Fruit fly (Drosophila melanogaster): ENCODE measurements around the gene Torsin.

- TF ChIP-seq ss (GFP tag; optimal IDR thresholded peaks at IDR 0.05) (peak; percentile 55 to 67), fd59A (GFP tag; optimal IDR thresholded peaks at IDR 0.05) (no peak), Eip78C (GFP tag) (peak; percentile 86), Met (GFP tag; optimal IDR thresholded peaks at IDR 0.05) (peak; percentile 61), Hr39 (GFP tag; optimal IDR thresholded peaks at IDR 0.05) (peak; percentile 63), CG15336 (GFP tag; IDR thresholded peaks at IDR 0.05) (peak; percentile 45), CG10669 (GFP tag; optimal IDR thresholded peaks at IDR 0.05) (no peak), CG11294 (GFP tag; IDR thresholded peaks at IDR 0.05) (no peak), CG3919 (GFP tag; optimal IDR thresholded peaks at IDR 0.05) (no peak), acj6 (GFP tag; optimal IDR thresholded peaks at IDR 0.05) (peak; percentile 26)
Measured at dm6 chrX:4616865-4617669, 32.8 kb downstream of the Torsin start, which contains the start of gene peb.

Data from whole organism, prepupa.